Worm (Caenorhabditis elegans): Measurements from ENCODE around the gene K07F5.14.
A peak's percentile ranks its signal among the peaks of the same experiment; 100 is the strongest.

K07F5.14 gene

DNA sequence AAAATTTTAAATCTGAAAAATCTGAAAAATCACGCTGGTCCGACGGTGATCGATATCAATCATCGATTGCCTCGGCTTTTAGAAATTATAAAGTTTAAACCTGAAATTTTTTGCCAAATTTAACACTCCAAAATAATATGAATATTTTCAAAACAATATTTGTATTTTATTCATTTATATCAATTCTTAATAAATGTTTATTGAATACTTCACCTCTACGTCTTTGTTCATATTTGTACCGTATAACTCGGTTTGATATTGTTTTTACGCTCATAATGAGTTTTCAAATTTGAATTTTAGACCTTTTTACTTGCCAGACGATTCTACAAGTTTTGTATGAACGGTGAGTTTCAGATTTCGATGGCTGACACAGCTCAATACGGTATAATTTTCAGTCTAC is 2.8 kb downstream of the K07F5.14 start, which contains the start of the genes K07F5.15 and K07F5.22:
Gene K07F5.15, plus strand, starts transcription at position 301 of the 400 bp plus-strand sequence.
Gene K07F5.22, plus strand, starts transcription at position 301 of the 400 bp plus-strand sequence.
- TF ChIP-seq lin-15B (tag; optimal IDR thresholded peaks at IDR 0.05) (no peak), nhr-77 (tag; optimal IDR thresholded peaks at IDR 0.05) (no peak), nhr-19 (GFP tag; conservative IDR thresholded peaks at IDR 0.05) (no peak), alr-1 (tag; optimal IDR thresholded peaks at IDR 0.05; ENCODE audit: borderline replicate concordance) (no peak), aha-1 (tag; optimal IDR thresholded peaks at IDR 0.05) (no peak), nhr-84 (tag; optimal IDR thresholded peaks at IDR 0.05) (no peak), lsy-2 (tag; optimal IDR thresholded peaks at IDR 0.05) (no peak), fkh-4 (tag; optimal IDR thresholded peaks at IDR 0.05; ENCODE audit: borderline replicate concordance) (no peak), ceh-82 (tag; optimal IDR thresholded peaks at IDR 0.05) (no peak), hlh-17 (GFP tag; optimal IDR thresholded peaks at IDR 0.05; ENCODE audit: borderline replicate concordance) (no peak), vab-15 (tag; optimal IDR thresholded peaks at IDR 0.05) (no peak), isw-1 (GFP tag; IDR thresholded peaks at IDR 0.05) (no peak), ceh-8 (GFP tag; optimal IDR thresholded peaks at IDR 0.05) (no peak), swsn-7 (tag; optimal IDR thresholded peaks at IDR 0.05) (no peak), nhr-20 (tag; optimal IDR thresholded peaks at IDR 0.05) (no peak), nhr-71 (tag; optimal IDR thresholded peaks at IDR 0.05) (no peak), elt-3 (tag; optimal IDR thresholded peaks at IDR 0.05) (no peak), grh-1 (GFP tag; IDR thresholded peaks at IDR 0.05) (no peak)

DNA sequence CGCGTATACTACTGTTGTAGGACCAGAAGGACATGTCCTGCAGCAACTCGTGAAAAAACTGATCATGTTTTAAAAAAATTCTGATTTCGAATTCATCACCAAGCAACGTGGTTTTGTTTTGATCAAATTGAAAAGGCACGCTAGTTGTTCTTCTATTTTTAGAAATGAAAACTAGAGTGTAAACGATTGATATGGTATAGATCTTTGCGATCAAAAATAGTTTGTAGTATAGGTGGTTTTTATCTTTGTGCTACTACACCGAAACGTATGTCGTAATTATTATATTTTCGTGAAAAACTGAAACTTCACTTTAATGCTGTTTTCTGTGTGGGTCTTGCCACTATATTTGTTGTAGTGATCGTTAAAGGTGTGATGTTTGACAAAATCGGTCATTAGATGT is 4.8 kb downstream of the K07F5.14 start:
- TF ChIP-seq mef-2 (tag; optimal IDR thresholded peaks at IDR 0.05) = no peak
- peak; percentile 59 for TF ChIP-seq nhr-20 (tag; optimal IDR thresholded peaks at IDR 0.05)
- TF ChIP-seq grh-1 (GFP tag; IDR thresholded peaks at IDR 0.05) = no peak

DNA sequence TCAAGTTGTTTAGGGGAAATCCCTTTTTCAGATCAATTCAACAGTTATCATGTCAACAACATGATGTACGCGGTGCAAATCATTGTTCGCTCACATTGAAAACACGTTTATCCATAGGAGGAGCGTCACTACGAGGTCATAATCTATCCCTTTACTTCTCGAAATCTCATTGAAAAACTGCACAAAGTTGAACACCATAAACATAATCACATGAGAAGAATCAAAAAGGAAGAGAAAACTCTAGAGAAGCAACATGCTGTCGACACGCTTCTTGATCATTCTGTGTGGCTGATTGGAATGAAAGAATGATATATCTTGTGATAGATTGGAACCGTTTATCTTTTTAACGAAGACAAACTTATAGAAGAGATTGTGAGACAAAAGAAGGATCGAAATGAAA is 5.9 kb downstream of the K07F5.14 start:
- no peak for TF ChIP-seq fos-1 (tag; optimal IDR thresholded peaks at IDR 0.05)
- TF ChIP-seq unc-130 (tag; optimal IDR thresholded peaks at IDR 0.05) = peak; percentile 89
- TF ChIP-seq isw-1 (GFP tag; IDR thresholded peaks at IDR 0.05) = no peak
- no peak for TF ChIP-seq aha-1 (tag; optimal IDR thresholded peaks at IDR 0.05)
- TF ChIP-seq nhr-90 (tag; optimal IDR thresholded peaks at IDR 0.05; ENCODE audit: poor library complexity) = peak; percentile 87
- TF ChIP-seq lin-39 (tag; optimal IDR thresholded peaks at IDR 0.05) = no peak
- TF ChIP-seq tlp-1 (tag; optimal IDR thresholded peaks at IDR 0.05) = no peak
- TF ChIP-seq unc-86 (tag; optimal IDR thresholded peaks at IDR 0.05) = no peak
- TF ChIP-seq elt-2 (tag; optimal IDR thresholded peaks at IDR 0.05) = no peak
- no peak for TF ChIP-seq nhr-77 (tag; optimal IDR thresholded peaks at IDR 0.05)
- TF ChIP-seq sox-4 (tag; optimal IDR thresholded peaks at IDR 0.05) = no peak
- no peak for TF ChIP-seq vab-15 (tag; optimal IDR thresholded peaks at IDR 0.05)
- TF ChIP-seq fkh-10 (GFP tag; optimal IDR thresholded peaks at IDR 0.05) = no peak
- peak; percentile 93 for TF ChIP-seq nhr-71 (tag; optimal IDR thresholded peaks at IDR 0.05)
- peak; percentile 44 for TF ChIP-seq C16A3.4 (tag; optimal IDR thresholded peaks at IDR 0.05)
- TF ChIP-seq lin-15B (tag; optimal IDR thresholded peaks at IDR 0.05) = no peak
- TF ChIP-seq xbp-1 (tag; optimal IDR thresholded peaks at IDR 0.05) = no peak
- peak in 1 of 2 experiments; percentile 74 for TF ChIP-seq lin-35 (GFP tag; optimal IDR thresholded peaks at IDR 0.05)
- 0 out of 2 replicates have a peak, but pooled peaks have one; percentile 21 for TF ChIP-seq ceh-88 (GFP tag; IDR thresholded peaks at IDR 0.05)
- no peak for TF ChIP-seq ama-1 (optimal IDR thresholded peaks at IDR 0.05)
- TF ChIP-seq mef-2 (tag; optimal IDR thresholded peaks at IDR 0.05) = no peak
- no peak for TF ChIP-seq egl-13 (tag; optimal IDR thresholded peaks at IDR 0.05)
- no peak for TF ChIP-seq jun-1 (tag; optimal IDR thresholded peaks at IDR 0.05)
- peak; percentile 61 to 74 for TF ChIP-seq lsy-2 (tag; optimal IDR thresholded peaks at IDR 0.05)
- TF ChIP-seq skn-1 (tag; optimal IDR thresholded peaks at IDR 0.05) = no peak
- TF ChIP-seq nhr-47 (tag; optimal IDR thresholded peaks at IDR 0.05) = peak; percentile 71
- no peak for TF ChIP-seq rnt-1 (tag; optimal IDR thresholded peaks at IDR 0.05)
- peak; percentile 53 for TF ChIP-seq mep-1 (tag; optimal IDR thresholded peaks at IDR 0.05)
- no peak for TF ChIP-seq swsn-7 (tag; optimal IDR thresholded peaks at IDR 0.05)
- TF ChIP-seq nhr-28 (tag; optimal IDR thresholded peaks at IDR 0.05) = no peak
- no peak for TF ChIP-seq nhr-11 (tag; optimal IDR thresholded peaks at IDR 0.05)
- peak in 1 of 3 experiments; percentile 28 for TF ChIP-seq dpl-1 (GFP tag; optimal IDR thresholded peaks at IDR 0.05)
- peak; percentile 87 for TF ChIP-seq nhr-19 (GFP tag; conservative IDR thresholded peaks at IDR 0.05)
- TF ChIP-seq tbx-2 (tag; optimal IDR thresholded peaks at IDR 0.05) = peak; percentile 84
- TF ChIP-seq C34B4.2 (tag; optimal IDR thresholded peaks at IDR 0.05) = no peak
- TF ChIP-seq pax-3 (tag; optimal IDR thresholded peaks at IDR 0.05) = no peak
- peak in 5 of 6 experiments; percentile 56 to 98 (median 67) for TF ChIP-seq elt-3 (tag; optimal IDR thresholded peaks at IDR 0.05)
- peak; percentile 86 for TF ChIP-seq snu-23 (GFP tag; optimal IDR thresholded peaks at IDR 0.05)
- TF ChIP-seq ztf-4 (tag; optimal IDR thresholded peaks at IDR 0.05) = peak; percentile 62
- no peak for TF ChIP-seq hpl-2 (GFP tag; optimal IDR thresholded peaks at IDR 0.05)

Measured in whole organism, L1 larva.